Worm (Caenorhabditis elegans) whole organism, L1 larva: Measurements from ENCODE around the gene F55G1.15.
A peak's percentile ranks its signal among the peaks of the same experiment; 100 is the strongest.

Source experiments
- C16A3.4 ChIP-seq: fragments of 150-350 bp; optimal IDR thresholded peaks from 2 replicates; lab custom pipeline; 2014; ENCODE audit warnings: missing biosample characterization, missing genetic modification characterization
- aha-1 ChIP-seq: fragments of 150-350 bp; optimal IDR thresholded peaks from 2 replicates; lab custom pipeline; 2014; ENCODE audit warnings: missing biosample characterization, missing genetic modification characterization
- alr-1 ChIP-seq: fragments of 200-800 bp; sonication (Bioruptor generic); optimal IDR thresholded peaks from 2 replicates; lab custom pipeline; 2018; ENCODE audit warnings: borderline replicate concordance, mild to moderate bottlenecking, missing genetic modification characterization, missing compliant biosample characterization
- aly-2 ChIP-seq: fragments of 150-350 bp; optimal IDR thresholded peaks from 2 replicates; lab custom pipeline; 2014; ENCODE audit warnings: missing biosample characterization, missing genetic modification characterization
- ama-1 ChIP-seq: fragments of 150-350 bp; optimal IDR thresholded peaks from 2 replicates; lab custom pipeline; 2014
- blmp-1 ChIP-seq: fragments of 150-350 bp; optimal IDR thresholded peaks from 2 replicates; lab custom pipeline; 2014; ENCODE audit warnings: missing biosample characterization, missing genetic modification characterization
- ceh-8 ChIP-seq: fragments of 200-800 bp; sonication (Bioruptor generic); optimal IDR thresholded peaks from 2 replicates; lab custom pipeline; 2018; ENCODE audit warnings: mild to moderate bottlenecking, missing genetic modification characterization, moderate library complexity, missing compliant biosample characterization
- ceh-88 ChIP-seq: fragments of 200-800 bp; sonication (Bioruptor generic); IDR thresholded peaks from 2 replicates; pipeline ENCODE4 v1.3.6; 2022; ENCODE audit warnings: missing genetic modification characterization, missing compliant biosample characterization
- ces-1 ChIP-seq: fragments of 150-350 bp; optimal IDR thresholded peaks from 2 replicates; lab custom pipeline; 2014; ENCODE audit warnings: missing biosample characterization, missing genetic modification reagents, missing genetic modification characterization
- dpl-1 ChIP-seq, 3 experiments: fragments of 150-350 bp in 2 of 3; sonication (generic microtip) in 1 of 3; optimal IDR thresholded peaks; 2 replicates each; lab custom pipeline; 2014 to 2017; ENCODE audit warnings: missing biosample characterization in 3 of 3, missing genetic modification characterization in 3 of 3, missing genetic modification reagents in 3 of 3
- efl-1 ChIP-seq, 4 experiments: fragments of 150-350 bp; optimal IDR thresholded peaks in 3 of 4; peaks in 1 of 4; 1 replicate in 1 of 4; 2 replicates in 3 of 4; lab custom pipeline; 2014; ENCODE audit warnings: missing biosample characterization in 2 of 4, missing genetic modification characterization in 2 of 4, missing genetic modification reagents in 2 of 4
- egl-13 ChIP-seq: sonication (generic microtip); optimal IDR thresholded peaks from 2 replicates; lab custom pipeline; 2016; ENCODE audit warnings: missing genotype, missing genetic modification reagents, missing genetic modification characterization, missing compliant biosample characterization
- elt-3 ChIP-seq, 6 experiments: fragments of 150-350 bp in 1 of 6; sonication (generic microtip); optimal IDR thresholded peaks; 2 replicates each; lab custom pipeline; 2017 to 2018; ENCODE audit warnings: missing biosample characterization in 6 of 6, missing genetic modification characterization in 6 of 6, inconsistent platforms in 1 of 6
- hlh-17 ChIP-seq: fragments of 200-800 bp; sonication (Bioruptor generic); optimal IDR thresholded peaks from 2 replicates; lab custom pipeline; 2018; ENCODE audit warnings: missing genetic modification characterization, mild to moderate bottlenecking, missing compliant biosample characterization, moderate library complexity, borderline replicate concordance
- hlh-4 ChIP-seq: sonication (generic microtip); optimal IDR thresholded peaks from 2 replicates; lab custom pipeline; 2016; ENCODE audit warnings: mild to moderate bottlenecking, missing genetic modification characterization, missing compliant biosample characterization
- hpl-2 ChIP-seq: fragments of 150-350 bp; optimal IDR thresholded peaks from 2 replicates; lab custom pipeline; 2014; ENCODE audit warnings: missing biosample characterization, missing genetic modification reagents, missing genetic modification characterization
- isw-1 ChIP-seq: fragments of 200-800 bp; sonication (Bioruptor generic); IDR thresholded peaks from 2 replicates; pipeline ENCODE4 v1.3.6; 2022; ENCODE audit warnings: missing genetic modification characterization, missing compliant biosample characterization
- lin-13 ChIP-seq: fragments of 150-350 bp; optimal IDR thresholded peaks from 2 replicates; lab custom pipeline; 2014; ENCODE audit warnings: missing biosample characterization, missing genetic modification reagents, missing genetic modification characterization
- lin-15B ChIP-seq: fragments of 150-350 bp; sonication (generic microtip); optimal IDR thresholded peaks from 3 replicates; lab custom pipeline; 2014; ENCODE audit warnings: missing biosample characterization, missing genetic modification characterization
- lin-35 ChIP-seq, 2 experiments: fragments of 150-350 bp; optimal IDR thresholded peaks; 2 replicates each; lab custom pipeline; 2014; ENCODE audit warnings: missing biosample characterization in 2 of 2, missing genetic modification characterization in 2 of 2, missing genetic modification reagents in 2 of 2
- lir-3 ChIP-seq: sonication (generic microtip); optimal IDR thresholded peaks from 2 replicates; lab custom pipeline; 2016; ENCODE audit warnings: mild to moderate bottlenecking, missing genetic modification characterization, moderate library complexity, missing compliant biosample characterization; ENCODE audit not compliant: poor library complexity
- mab-9 ChIP-seq: fragments of 200-800 bp; sonication (Bioruptor generic); IDR thresholded peaks from 2 replicates; pipeline ENCODE4 v1.3.6; 2022; ENCODE audit warnings: missing genetic modification reagents, missing genetic modification characterization, missing compliant biosample characterization
- mdl-1 ChIP-seq, 2 experiments: fragments of 150-350 bp; optimal IDR thresholded peaks; 2 replicates each; lab custom pipeline; 2014 to 2017; ENCODE audit warnings: missing biosample characterization in 2 of 2, missing genetic modification characterization in 2 of 2, inconsistent platforms in 1 of 2
- nhr-11 ChIP-seq: fragments of 150-350 bp; optimal IDR thresholded peaks from 2 replicates; lab custom pipeline; 2014; ENCODE audit warnings: missing biosample characterization, missing genetic modification characterization
- nhr-20 ChIP-seq: sonication (generic microtip); optimal IDR thresholded peaks from 2 replicates; lab custom pipeline; 2016; ENCODE audit warnings: mild to moderate bottlenecking, missing genetic modification characterization, missing compliant biosample characterization
- nhr-71 ChIP-seq: sonication (generic microtip); optimal IDR thresholded peaks from 2 replicates; lab custom pipeline; 2016; ENCODE audit warnings: mild to moderate bottlenecking, missing genetic modification characterization, moderate library complexity, missing compliant biosample characterization
- nhr-76 ChIP-seq: sonication (generic microtip); optimal IDR thresholded peaks from 2 replicates; lab custom pipeline; 2017; ENCODE audit warnings: missing biosample characterization, missing genetic modification characterization
- nhr-90 ChIP-seq: sonication (generic microtip); optimal IDR thresholded peaks from 2 replicates; lab custom pipeline; 2016; ENCODE audit warnings: mild to moderate bottlenecking, missing genetic modification characterization, missing compliant biosample characterization; ENCODE audit not compliant: poor library complexity
- rnt-1 ChIP-seq: sonication (generic microtip); optimal IDR thresholded peaks from 2 replicates; lab custom pipeline; 2016; ENCODE audit warnings: mild to moderate bottlenecking, missing genetic modification characterization, moderate library complexity, missing compliant biosample characterization
- skn-1 ChIP-seq: fragments of 150-350 bp; optimal IDR thresholded peaks from 2 replicates; lab custom pipeline; 2014; ENCODE audit warnings: missing biosample characterization, missing genetic modification characterization
- snu-23 ChIP-seq: sonication (generic microtip); optimal IDR thresholded peaks from 2 replicates; lab custom pipeline; 2016; ENCODE audit warnings: missing genetic modification characterization, missing compliant biosample characterization
- sox-4 ChIP-seq: sonication (generic microtip); optimal IDR thresholded peaks from 2 replicates; lab custom pipeline; 2016; ENCODE audit warnings: missing genetic modification characterization, missing compliant biosample characterization
- sup-37 ChIP-seq: fragments of 200-800 bp; sonication (Bioruptor generic); optimal IDR thresholded peaks from 2 replicates; lab custom pipeline; 2018; ENCODE audit warnings: mild to moderate bottlenecking, missing genetic modification characterization, missing compliant biosample characterization
- swsn-7 ChIP-seq: sonication (generic microtip); optimal IDR thresholded peaks from 2 replicates; lab custom pipeline; 2016; ENCODE audit warnings: missing genetic modification characterization, missing compliant biosample characterization
- tbx-2 ChIP-seq: sonication (generic microtip); optimal IDR thresholded peaks from 2 replicates; lab custom pipeline; 2016; ENCODE audit warnings: missing genetic modification characterization, missing compliant biosample characterization
- tlp-1 ChIP-seq: fragments of 150-350 bp; optimal IDR thresholded peaks from 2 replicates; lab custom pipeline; 2014; ENCODE audit warnings: missing biosample characterization, missing genetic modification characterization
- unc-30 ChIP-seq: sonication (generic microtip); optimal IDR thresholded peaks from 2 replicates; lab custom pipeline; 2017; ENCODE audit warnings: missing biosample characterization, missing genetic modification characterization
- unc-62 ChIP-seq: fragments of 150-350 bp; optimal IDR thresholded peaks from 2 replicates; lab custom pipeline; 2014; ENCODE audit warnings: missing biosample characterization, missing genetic modification reagents, missing genetic modification characterization
- vab-15 ChIP-seq: sonication (generic microtip); optimal IDR thresholded peaks from 2 replicates; lab custom pipeline; 2017; ENCODE audit warnings: missing genotype, mild to moderate bottlenecking, missing genetic modification characterization, missing compliant biosample characterization
- zag-1 ChIP-seq: fragments of 150-350 bp; optimal IDR thresholded peaks from 2 replicates; lab custom pipeline; 2014; ENCODE audit warnings: missing biosample characterization, missing genetic modification characterization
- ztf-11 ChIP-seq, 2 experiments: sonication (generic microtip); optimal IDR thresholded peaks; 2 replicates each; lab custom pipeline; 2016 to 2017; ENCODE audit warnings: missing genetic modification characterization in 2 of 2, missing biosample characterization in 1 of 2, missing compliant biosample characterization in 1 of 2
- ztf-4 ChIP-seq: fragments of 150-350 bp; optimal IDR thresholded peaks from 2 replicates; lab custom pipeline; 2014; ENCODE audit warnings: missing biosample characterization, missing genetic modification characterization

F55G1.15 gene

DNA sequence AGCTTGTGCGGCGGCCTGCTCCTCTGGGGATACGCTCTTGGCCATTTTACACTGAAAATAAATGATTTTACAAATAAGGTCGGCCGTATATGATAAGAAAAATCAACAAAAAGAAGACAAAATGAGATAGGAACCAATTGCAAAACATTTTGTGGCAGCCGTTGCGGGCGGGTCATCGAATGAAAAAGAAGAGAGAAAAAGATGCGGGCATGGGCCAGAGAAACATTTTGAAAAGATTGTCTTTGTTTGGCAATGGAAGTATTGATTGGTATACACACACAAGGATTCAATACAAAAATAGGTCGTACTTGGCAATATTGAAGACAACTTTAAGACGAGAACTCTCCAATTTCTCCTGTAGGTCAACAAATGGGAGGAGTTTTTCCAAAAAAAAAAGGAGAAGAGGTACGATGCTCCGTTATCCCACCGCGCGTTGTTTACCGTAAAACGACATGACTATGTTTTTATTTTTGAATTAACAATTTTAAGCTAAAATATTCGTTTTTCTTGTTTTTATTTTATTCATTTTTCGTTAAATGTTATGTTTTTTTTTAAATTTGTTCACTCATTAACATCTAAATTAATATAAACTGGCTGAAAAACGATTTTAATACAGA lies 11.5 kb upstream of the F55G1.15 start, which contains the start of the genes plc-4 and R05G6.4 (continued):
- TF ChIP-seq ama-1: no peak
- no peak for TF ChIP-seq ceh-8 (GFP tag; lab: Kevin White, UChicago)
- no peak for TF ChIP-seq alr-1
- no peak for TF ChIP-seq nhr-76 (tag; lab: Kevin White, UChicago)
- TF ChIP-seq mab-9 (GFP tag; lab: Robert Waterston, UW): no peak
- TF ChIP-seq hlh-17 (GFP tag; lab: Kevin White, UChicago): no peak
- TF ChIP-seq isw-1 (GFP tag; lab: Robert Waterston, UW): no peak
- TF ChIP-seq nhr-20 (tag; lab: Kevin White, UChicago): peak; percentile 52
- no peak for TF ChIP-seq sox-4 (tag; lab: Kevin White, UChicago)
- TF ChIP-seq ceh-88: no peak
- no peak for TF ChIP-seq lin-13
- peak; percentile 53 for TF ChIP-seq blmp-1 (tag; lab: Kevin White, UChicago)
- TF ChIP-seq hpl-2: no peak
- peak; percentile 52 for TF ChIP-seq nhr-90
- TF ChIP-seq hlh-4 (tag; lab: Kevin White, UChicago): no peak
- TF ChIP-seq swsn-7 (tag; lab: Kevin White, UChicago): peak; percentile 42
- TF ChIP-seq ztf-4 (tag; lab: Kevin White, UChicago): no peak
- peak; percentile 60 for TF ChIP-seq C16A3.4 (tag; lab: Kevin White, UChicago)
- no peak for TF ChIP-seq aha-1 (tag; lab: Kevin White, UChicago)
- TF ChIP-seq unc-62: no peak
- no peak for TF ChIP-seq lin-15B (tag; lab: Kevin White, UChicago)
- peak in 2 of 6 experiments; percentile 3 to 52 for TF ChIP-seq elt-3 (tag; optimal IDR thresholded peaks at IDR 0.05; lab: Kevin White, UChicago)
- TF ChIP-seq zag-1 (tag; lab: Kevin White, UChicago): no peak
- no peak for TF ChIP-seq skn-1 (tag; lab: Kevin White, UChicago)
- TF ChIP-seq tbx-2 (tag; lab: Kevin White, UChicago): peak; percentile 38
- TF ChIP-seq vab-15: no peak
- no peak for TF ChIP-seq tlp-1 (tag; lab: Kevin White, UChicago)
- no peak for TF ChIP-seq sup-37
- TF ChIP-seq aly-2 (tag; lab: Kevin White, UChicago): no peak
- TF ChIP-seq nhr-71 (tag; lab: Kevin White, UChicago): peak; percentile 70
- no peak for TF ChIP-seq ces-1
- peak; percentile 42 to 65 for TF ChIP-seq lin-35 (GFP tag; optimal IDR thresholded peaks at IDR 0.05; lab: Kevin White, UChicago)

DNA sequence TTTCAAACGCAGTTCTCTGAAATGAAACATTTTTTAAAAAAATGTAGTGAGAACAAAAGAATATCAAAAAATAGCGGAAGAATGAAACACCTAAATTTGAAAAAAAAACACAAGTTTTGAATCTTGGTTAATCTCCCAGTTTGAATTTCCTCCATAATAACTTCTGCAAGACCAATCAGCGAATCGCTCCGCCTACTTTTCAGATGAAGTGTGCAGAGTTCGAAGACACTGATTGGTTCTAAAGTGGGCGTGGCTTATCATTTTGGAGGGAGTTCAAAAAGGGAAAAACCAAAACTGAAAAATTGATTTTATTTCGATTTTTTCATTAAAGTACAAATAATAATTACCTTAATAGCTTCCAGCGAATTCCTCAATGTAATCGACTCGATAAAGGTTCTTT lies 9.6 kb upstream of the F55G1.15 start:
- TF ChIP-seq ztf-11 (tag; optimal IDR thresholded peaks at IDR 0.05; lab: Kevin White, UChicago) (no peak), unc-30 (no peak), mdl-1 (tag; optimal IDR thresholded peaks at IDR 0.05; lab: Kevin White, UChicago) (no peak), lir-3 (tag; lab: Kevin White, UChicago) (no peak), nhr-11 (tag; lab: Kevin White, UChicago) (no peak), aha-1 (tag; lab: Kevin White, UChicago) (no peak), dpl-1 (GFP tag; optimal IDR thresholded peaks at IDR 0.05; lab: Kevin White, UChicago) (peak in 2 of 3 experiments; percentile 29 to 37), ceh-88 (no peak), rnt-1 (tag; lab: Kevin White, UChicago) (no peak), efl-1 (optimal IDR thresholded peaks at IDR 0.05; lab: Kevin White, UChicago) (peak in 1 of 2 experiments; percentile 10), efl-1 (GFP tag; optimal IDR thresholded peaks at IDR 0.05 in 1 of 2; lab: Kevin White, UChicago) (peak in 1 of 2 experiments; percentile 40), lin-35 (GFP tag; optimal IDR thresholded peaks at IDR 0.05; lab: Kevin White, UChicago) (peak in 1 of 2 experiments; percentile 7), egl-13 (tag; lab: Kevin White, UChicago) (no peak), unc-62 (no peak), snu-23 (GFP tag; lab: Kevin White, UChicago) (no peak), nhr-90 (no peak), hpl-2 (no peak)
- TF ChIP-seq, all 84 proteins: peak for 3
